Worm (Caenorhabditis elegans): ENCODE measurements around the gene skih-2.
A peak's percentile ranks its signal among the peaks of the same experiment; 100 is the strongest.

The skih-2 gene

ce11 chrIV:11118837-11119491, 23.2 kb downstream of the skih-2 start, which contains the start of the genes imp-2 and enpl-1 (continued):
- TF ChIP-seq efl-1 (optimal IDR thresholded peaks at IDR 0.05), result peak; percentile 87 to 90
- peak; percentile 77 to 98 for TF ChIP-seq efl-1 (GFP tag; optimal IDR thresholded peaks at IDR 0.05 in 1 of 2)
- peak in 1 of 2 experiments; percentile 78 for TF ChIP-seq ztf-11 (tag; optimal IDR thresholded peaks at IDR 0.05)
- peak; percentile 84 for TF ChIP-seq pax-3 (tag; optimal IDR thresholded peaks at IDR 0.05)
- peak; percentile 49; the same call in 1 of the 2 replicates for TF ChIP-seq unc-98 (GFP tag; IDR thresholded peaks at IDR 0.05)

- TF ChIP-seq lsy-2 (tag; optimal IDR thresholded peaks at IDR 0.05) (no peak), efl-1 (optimal IDR thresholded peaks at IDR 0.05) (no peak), efl-1 (GFP tag; optimal IDR thresholded peaks at IDR 0.05 in 1 of 2) (peak in 1 of 2 experiments; percentile 27)
These were observed 29.5 kb downstream of the skih-2 start, which contains the start of gene clc-9 for ce11 chrIV:11112641-11113040. TSS of gene clc-9 (plus strand) at chrIV:11112941.

ce11 chrIV:11111898-11112297, 30.3 kb downstream of the skih-2 start:
- TF ChIP-seq lin-35 (GFP tag; optimal IDR thresholded peaks at IDR 0.05) (no peak), lin-14 (GFP tag; optimal IDR thresholded peaks at IDR 0.05) (peak; percentile 46), xbp-1 (tag; optimal IDR thresholded peaks at IDR 0.05) (peak; percentile 51), snu-23 (GFP tag; optimal IDR thresholded peaks at IDR 0.05) (peak; percentile 17), nhr-71 (tag; optimal IDR thresholded peaks at IDR 0.05) (peak; percentile 47), lsy-2 (tag; optimal IDR thresholded peaks at IDR 0.05) (peak in 1 of 2 experiments; percentile 42), unc-130 (tag; optimal IDR thresholded peaks at IDR 0.05) (peak; percentile 55), rnt-1 (tag; optimal IDR thresholded peaks at IDR 0.05) (peak; percentile 62), ets-5 (GFP tag; IDR thresholded peaks at IDR 0.05) (no peak)

- TF ChIP-seq nhr-237 (tag; optimal IDR thresholded peaks at IDR 0.05) (no peak), nhr-84 (tag; optimal IDR thresholded peaks at IDR 0.05) (no peak), skn-1 (tag; optimal IDR thresholded peaks at IDR 0.05) (peak; percentile 44), jun-1 (tag; optimal IDR thresholded peaks at IDR 0.05) (peak; percentile 43), Y116A8C.19 (tag; optimal IDR thresholded peaks at IDR 0.05; ENCODE audit: borderline replicate concordance) (no peak), nhr-11 (tag; optimal IDR thresholded peaks at IDR 0.05) (no peak), nhr-12 (tag; optimal IDR thresholded peaks at IDR 0.05) (no peak), sox-4 (tag; optimal IDR thresholded peaks at IDR 0.05) (no peak), nhr-47 (tag; optimal IDR thresholded peaks at IDR 0.05) (peak; percentile 70), egl-13 (tag; optimal IDR thresholded peaks at IDR 0.05) (no peak), rnt-1 (tag; optimal IDR thresholded peaks at IDR 0.05) (peak; percentile 63), nhr-85 (tag) (peak; percentile 80), ceh-82 (tag; optimal IDR thresholded peaks at IDR 0.05) (peak; percentile 44 to 71 (median 59)), unc-98 (GFP tag; IDR thresholded peaks at IDR 0.05) (no peak), blmp-1 (tag; optimal IDR thresholded peaks at IDR 0.05) (peak; percentile 54), alr-1 (tag; optimal IDR thresholded peaks at IDR 0.05; ENCODE audit: borderline replicate concordance) (no peak), F16B12.6 (tag; optimal IDR thresholded peaks at IDR 0.05) (no peak), pqm-1 (tag; optimal IDR thresholded peaks at IDR 0.05) (no peak), efl-3 (GFP tag; optimal IDR thresholded peaks at IDR 0.05) (no peak), xbp-1 (tag; optimal IDR thresholded peaks at IDR 0.05) (peak; percentile 89), vab-15 (tag; optimal IDR thresholded peaks at IDR 0.05) (no peak), sup-37 (GFP tag; optimal IDR thresholded peaks at IDR 0.05) (no peak), elt-2 (tag; optimal IDR thresholded peaks at IDR 0.05) (peak; percentile 12), pax-3 (tag; optimal IDR thresholded peaks at IDR 0.05) (no peak), swsn-7 (tag; optimal IDR thresholded peaks at IDR 0.05) (peak; percentile 61), lin-35 (GFP tag; optimal IDR thresholded peaks at IDR 0.05) (peak; percentile 80 to 92), ceh-88 (GFP tag; IDR thresholded peaks at IDR 0.05) (no peak), aha-1 (tag; optimal IDR thresholded peaks at IDR 0.05) (no peak), hlh-17 (GFP tag; optimal IDR thresholded peaks at IDR 0.05; ENCODE audit: borderline replicate concordance) (no peak), ces-1 (GFP tag; optimal IDR thresholded peaks at IDR 0.05) (no peak), ceh-90 (tag; optimal IDR thresholded peaks at IDR 0.05) (no peak), ztf-4 (tag; optimal IDR thresholded peaks at IDR 0.05) (no peak), unc-130 (tag; optimal IDR thresholded peaks at IDR 0.05) (peak; percentile 34), hlh-4 (tag; optimal IDR thresholded peaks at IDR 0.05) (no peak), ztf-11 (tag; optimal IDR thresholded peaks at IDR 0.05) (no peak), isw-1 (GFP tag; IDR thresholded peaks at IDR 0.05) (peak; percentile 58), C34B4.2 (tag; optimal IDR thresholded peaks at IDR 0.05) (no peak)
These were observed 31.1 kb downstream of the skih-2 start, which contains the start of gene rps-5 for ce11 chrIV:11110995-11111619. TSS of gene rps-5 (minus strand) at chrIV:11111045.

Measured in whole organism, L1 larva.